Fruit fly (Drosophila melanogaster) whole organism, embryonic: Measurements from ENCODE around the gene mei-P22.

Experiments
- Ada2b ChIP-seq: fragments of 200-800 bp; sonication (Bioruptor generic); IDR thresholded peaks from 2 replicates; pipeline ENCODE4 v1.3.6; 2022; ENCODE audit warnings: missing biosample characterization, missing genetic modification characterization
- BtbVII ChIP-seq: fragments of 200-800 bp; sonication (Bioruptor generic); optimal IDR thresholded peaks from 3 replicates; lab custom pipeline; 2017; ENCODE audit warnings: missing biosample characterization, mild to moderate bottlenecking, missing genetic modification characterization
- CG1024 ChIP-seq: fragments of 200-800 bp; sonication (Bioruptor generic); IDR thresholded peaks from 2 replicates; pipeline ENCODE4 v1.3.6; 2022; ENCODE audit warnings: missing biosample characterization, missing genetic modification characterization
- CG10267 ChIP-seq: fragments of 200-800 bp; sonication (Bioruptor generic); optimal IDR thresholded peaks from 2 replicates; lab custom pipeline; 2018; ENCODE audit warnings: missing biosample characterization, mild to moderate bottlenecking, missing genetic modification characterization, moderate library complexity
- CG11398 ChIP-seq: fragments of 200-800 bp; sonication (Bioruptor generic); optimal IDR thresholded peaks from 2 replicates; lab custom pipeline; 2016; ENCODE audit warnings: missing biosample characterization, missing genetic modification characterization
- CG11504 ChIP-seq: fragments of 200-800 bp; sonication (Bioruptor generic); optimal IDR thresholded peaks from 3 replicates; lab custom pipeline; 2019; ENCODE audit warnings: missing biosample characterization, mild to moderate bottlenecking, missing genetic modification characterization, moderate library complexity
- CG12104 ChIP-seq: fragments of 200-800 bp; sonication (Bioruptor generic); optimal IDR thresholded peaks from 3 replicates; lab custom pipeline; 2016; ENCODE audit warnings: missing biosample characterization, missing genetic modification characterization
- CG15269 ChIP-seq: fragments of 200-800 bp; sonication (Bioruptor generic); optimal IDR thresholded peaks from 2 replicates; lab custom pipeline; 2018; ENCODE audit warnings: missing biosample characterization, mild to moderate bottlenecking, missing genetic modification characterization, moderate library complexity
- CG1602 ChIP-seq: fragments of 200-800 bp; sonication (Bioruptor generic); optimal IDR thresholded peaks from 3 replicates; lab custom pipeline; 2016; ENCODE audit warnings: missing biosample characterization, missing genetic modification characterization
- CG18476 ChIP-seq: fragments of 200-800 bp; sonication (Bioruptor generic); optimal IDR thresholded peaks from 2 replicates; lab custom pipeline; 2016; ENCODE audit warnings: missing biosample characterization, mild to moderate bottlenecking, missing genetic modification characterization
- CG33557 ChIP-seq: fragments of 200-800 bp; sonication (Bioruptor generic); optimal IDR thresholded peaks from 2 replicates; lab custom pipeline; 2019; ENCODE audit warnings: missing biosample characterization, mild to moderate bottlenecking, missing genetic modification characterization, moderate library complexity
- CG5180 ChIP-seq: fragments of 200-800 bp; sonication (Bioruptor generic); optimal IDR thresholded peaks from 3 replicates; lab custom pipeline; 2017; ENCODE audit warnings: missing biosample characterization, missing genetic modification characterization, mild to moderate bottlenecking, moderate library complexity, missing genetic modification reagents
- CG6254 ChIP-seq: fragments of 200-800 bp; sonication (Bioruptor generic); optimal IDR thresholded peaks from 3 replicates; lab custom pipeline; 2017; ENCODE audit warnings: mild to moderate bottlenecking, missing biosample characterization, missing genetic modification reagents, missing genetic modification characterization
- CG6854 ChIP-seq: fragments of 200-800 bp; sonication (Bioruptor generic); optimal IDR thresholded peaks from 3 replicates; lab custom pipeline; 2017; ENCODE audit warnings: missing biosample characterization, mild to moderate bottlenecking, missing genetic modification characterization
- CG7271 ChIP-seq: fragments of 200-800 bp; sonication (Bioruptor generic); optimal IDR thresholded peaks from 2 replicates; lab custom pipeline; 2018; ENCODE audit warnings: missing biosample characterization, mild to moderate bottlenecking, missing genetic modification characterization, moderate library complexity
- CG8765 ChIP-seq: fragments of 200-800 bp; sonication (Bioruptor generic); IDR thresholded peaks from 2 replicates; pipeline ENCODE4 v1.3.6; 2022; ENCODE audit warnings: missing biosample characterization, missing genetic modification characterization
- CG8944 ChIP-seq: fragments of 200-800 bp; sonication (Bioruptor generic); optimal IDR thresholded peaks from 3 replicates; lab custom pipeline; 2016; ENCODE audit warnings: missing biosample characterization, missing genetic modification characterization
- CG9876 ChIP-seq: fragments of 200-800 bp; sonication (Bioruptor generic); optimal IDR thresholded peaks from 2 replicates; lab custom pipeline; 2016; ENCODE audit warnings: missing biosample characterization, missing genetic modification characterization
- Dad ChIP-seq: fragments of 200-800 bp; sonication (Bioruptor generic); optimal IDR thresholded peaks from 3 replicates; lab custom pipeline; 2016; ENCODE audit warnings: missing biosample characterization, missing genetic modification characterization
- Dfd ChIP-seq, 2 experiments: fragments of >200 bp; optimal IDR thresholded peaks; 2 replicates each; lab custom pipeline; 2017; ENCODE audit warnings: missing biosample characterization in 2 of 2, missing genetic modification characterization in 2 of 2
- Dip3 ChIP-seq: fragments of 200-800 bp; sonication (Bioruptor generic); optimal IDR thresholded peaks from 3 replicates; lab custom pipeline; 2016; ENCODE audit warnings: missing biosample characterization, missing genetic modification characterization
- Ets97D ChIP-seq: fragments of 200-800 bp; sonication (Bioruptor generic); optimal IDR thresholded peaks from 3 replicates; lab custom pipeline; 2016; ENCODE audit warnings: missing biosample characterization, missing genetic modification characterization
- Fer3 ChIP-seq: fragments of 200-800 bp; sonication (Bioruptor generic); optimal IDR thresholded peaks from 2 replicates; lab custom pipeline; 2018; ENCODE audit warnings: missing biosample characterization, mild to moderate bottlenecking, missing genetic modification characterization, moderate library complexity
- Gsc ChIP-seq: fragments of 200-800 bp; sonication (Bioruptor generic); IDR thresholded peaks from 2 replicates; pipeline ENCODE4 v1.3.6; 2022; ENCODE audit warnings: missing biosample characterization, missing genetic modification characterization
- HLH3B ChIP-seq: fragments of 200-800 bp; sonication (Bioruptor generic); IDR thresholded peaks from 2 replicates; pipeline ENCODE4 v1.3.6; 2022; ENCODE audit warnings: missing biosample characterization, missing genetic modification characterization
- HLHmδ ChIP-seq: fragments of 200-800 bp; sonication (Bioruptor generic); optimal IDR thresholded peaks from 2 replicates; lab custom pipeline; 2018; ENCODE audit warnings: missing biosample characterization, mild to moderate bottlenecking, missing genetic modification characterization, moderate library complexity
- Hr78 ChIP-seq, 2 experiments: fragments of 200-800 bp in 1 of 2; fragments of >200 bp in 1 of 2; sonication (Bioruptor generic) in 1 of 2; optimal IDR thresholded peaks; 2 replicates each; lab custom pipeline; 2017 to 2019; ENCODE audit warnings: missing biosample characterization in 2 of 2, missing genetic modification characterization in 2 of 2, mild to moderate bottlenecking in 1 of 2, moderate library complexity in 1 of 2
- Jarid2 ChIP-seq: fragments of 200-800 bp; sonication (Bioruptor generic); optimal IDR thresholded peaks from 3 replicates; lab custom pipeline; 2017; ENCODE audit warnings: mild to moderate bottlenecking, missing biosample characterization, missing genetic modification reagents, missing genetic modification characterization
- MBD-R2 ChIP-seq: fragments of 200-800 bp; sonication (Bioruptor generic); IDR thresholded peaks from 2 replicates; pipeline ENCODE4 v1.3.6; 2022; ENCODE audit warnings: missing biosample characterization, missing genetic modification characterization
- MESR4 ChIP-seq: fragments of 200-800 bp; sonication (Bioruptor generic); optimal IDR thresholded peaks from 2 replicates; lab custom pipeline; 2018; ENCODE audit warnings: missing biosample characterization, mild to moderate bottlenecking, missing genetic modification characterization, moderate library complexity
- NfI ChIP-seq: fragments of 200-800 bp; sonication (Bioruptor generic); optimal IDR thresholded peaks from 3 replicates; lab custom pipeline; 2018; ENCODE audit warnings: missing biosample characterization, mild to moderate bottlenecking, missing genetic modification characterization, moderate library complexity
- Oaz ChIP-seq: fragments of 200-800 bp; sonication (Bioruptor generic); IDR thresholded peaks from 2 replicates; pipeline ENCODE4 v1.3.6; 2022; ENCODE audit warnings: missing biosample characterization, missing genetic modification characterization
- Rfx ChIP-seq: fragments of 200-800 bp; sonication (Bioruptor generic); IDR thresholded peaks from 2 replicates; pipeline ENCODE4 v1.3.6; 2022; ENCODE audit warnings: missing biosample characterization, missing genetic modification characterization
- Vsx1 ChIP-seq: fragments of 200-800 bp; sonication (Bioruptor generic); optimal IDR thresholded peaks from 2 replicates; lab custom pipeline; 2017; ENCODE audit warnings: missing biosample characterization, mild to moderate bottlenecking, missing genetic modification characterization, missing genetic modification reagents
- dmrt99B ChIP-seq: fragments of 200-800 bp; sonication (Bioruptor generic); optimal IDR thresholded peaks from 2 replicates; lab custom pipeline; 2018; ENCODE audit warnings: missing biosample characterization, mild to moderate bottlenecking, missing genetic modification characterization, moderate library complexity
- dysf ChIP-seq: fragments of 200-800 bp; sonication (Bioruptor generic); IDR thresholded peaks from 3 replicates; pipeline ENCODE4 v1.3.6; 2022; ENCODE audit warnings: missing biosample characterization, missing genetic modification characterization
- ham ChIP-seq: fragments of 200-800 bp; sonication (Bioruptor generic); IDR thresholded peaks from 2 replicates; pipeline ENCODE4 v1.3.6; 2022; ENCODE audit warnings: missing biosample characterization, missing genetic modification characterization
- jumu ChIP-seq: fragments of 200-800 bp; sonication (Bioruptor generic); optimal IDR thresholded peaks from 3 replicates; lab custom pipeline; 2016; ENCODE audit warnings: missing biosample characterization, missing genetic modification characterization
- klu ChIP-seq: fragments of 200-800 bp; sonication (Bioruptor generic); IDR thresholded peaks from 2 replicates; pipeline ENCODE4 v1.3.6; 2022; ENCODE audit warnings: missing biosample characterization, missing genetic modification characterization
- lilli ChIP-seq: fragments of 200-800 bp; sonication (Bioruptor generic); optimal IDR thresholded peaks from 3 replicates; lab custom pipeline; 2016; ENCODE audit warnings: missing biosample characterization, missing genetic modification characterization
- maf-S ChIP-seq: fragments of 200-800 bp; sonication (Bioruptor generic); optimal IDR thresholded peaks from 2 replicates; lab custom pipeline; 2016; ENCODE audit warnings: missing biosample characterization, missing genetic modification characterization
- nerfin-2 ChIP-seq: fragments of 200-800 bp; sonication (Bioruptor generic); IDR thresholded peaks from 2 replicates; pipeline ENCODE4 v1.3.6; 2022; ENCODE audit warnings: missing biosample characterization, missing genetic modification characterization; ENCODE audit not compliant: partially characterized antibody
- onecut ChIP-seq: fragments of 200-800 bp; sonication (Bioruptor generic); IDR thresholded peaks from 2 replicates; pipeline ENCODE4 v1.3.6; 2022; ENCODE audit warnings: missing biosample characterization, missing genetic modification characterization
- phol ChIP-seq: fragments of 200-800 bp; sonication (Bioruptor generic); optimal IDR thresholded peaks from 3 replicates; lab custom pipeline; 2018; ENCODE audit warnings: missing biosample characterization, mild to moderate bottlenecking, missing genetic modification characterization, moderate library complexity
- pita ChIP-seq: fragments of 200-800 bp; sonication (Bioruptor generic); optimal IDR thresholded peaks from 2 replicates; lab custom pipeline; 2017; ENCODE audit warnings: missing biosample characterization, mild to moderate bottlenecking, missing genetic modification characterization
- sc ChIP-seq, 3 experiments: fragments of >200 bp in 2 of 3; fragments of 200-800 bp in 1 of 3; sonication (Bioruptor generic) in 1 of 3; optimal IDR thresholded peaks; 2 replicates in 2 of 3; 3 replicates in 1 of 3; lab custom pipeline; 2017; ENCODE audit warnings: mild to moderate bottlenecking in 1 of 3, missing biosample characterization in 1 of 3, missing genetic modification characterization in 1 of 3, missing genetic modification reagents in 1 of 3
- sens-2 ChIP-seq: fragments of 200-800 bp; sonication (Bioruptor generic); IDR thresholded peaks from 2 replicates; pipeline ENCODE4 v1.3.6; 2022; ENCODE audit warnings: missing biosample characterization, missing genetic modification characterization
- slp2 ChIP-seq: fragments of 200-800 bp; sonication (Bioruptor generic); optimal IDR thresholded peaks from 2 replicates; lab custom pipeline; 2016; ENCODE audit warnings: missing biosample characterization, missing genetic modification characterization
- tap ChIP-seq: fragments of 200-800 bp; optimal IDR thresholded peaks from 3 replicates; lab custom pipeline; 2019; ENCODE audit warnings: missing biosample characterization, mild to moderate bottlenecking, missing genetic modification characterization, moderate library complexity
- tin ChIP-seq: fragments of 200-800 bp; sonication (Bioruptor generic); optimal IDR thresholded peaks from 3 replicates; lab custom pipeline; 2016; ENCODE audit warnings: missing biosample characterization, missing genetic modification characterization
- trem ChIP-seq: fragments of 200-800 bp; optimal IDR thresholded peaks from 3 replicates; lab custom pipeline; 2019; ENCODE audit warnings: missing biosample characterization, mild to moderate bottlenecking, missing genetic modification characterization, moderate library complexity

mei-P22 gene

dm6 chr3L:7262471-7262870, 18.3 kb downstream of the mei-P22 start (continued):
- TF ChIP-seq CG5180 (no peak), BtbVII (GFP tag; lab: Kevin White, UChicago) (no peak), sens-2 (GFP tag; lab: Robert Waterston, UW) (no peak), CG7271 (tag; lab: Kevin White, UChicago) (no peak), MESR4 (no peak), CG10267 (tag; lab: Kevin White, UChicago) (no peak), slp2 (GFP tag; lab: Kevin White, UChicago) (no peak), klu (GFP tag; lab: Robert Waterston, UW) (no peak), Dfd (GFP tag; optimal IDR thresholded peaks at IDR 0.05; lab: Kevin White, UChicago) (no peak), CG18476 (GFP tag; lab: Kevin White, UChicago) (no peak), CG15269 (peak; percentile 18), CG8944 (GFP tag; lab: Kevin White, UChicago) (no peak), ham (no peak), dysf (GFP tag; lab: Robert Waterston, UW) (peak; percentile 51; the same call in 2 of the 3 replicates), onecut (GFP tag; lab: Robert Waterston, UW) (no peak), Vsx1 (GFP tag; lab: Kevin White, UChicago) (no peak), CG6854 (GFP tag; lab: Kevin White, UChicago) (no peak), Oaz (GFP tag; lab: Robert Waterston, UW) (no peak), CG1602 (no peak), sc (optimal IDR thresholded peaks at IDR 0.05; lab: Kevin White, UChicago) (no peak), sc (GFP tag; optimal IDR thresholded peaks at IDR 0.05; lab: Kevin White, UChicago) (no peak), Ets97D (GFP tag; lab: Kevin White, UChicago) (no peak), CG6254 (GFP tag; lab: Kevin White, UChicago) (no peak), dmrt99B (tag; lab: Kevin White, UChicago) (peak; percentile 74), CG12104 (GFP tag; lab: Kevin White, UChicago) (no peak), Jarid2 (GFP tag; lab: Kevin White, UChicago) (no peak), tin (no peak), Gsc (GFP tag; lab: Robert Waterston, UW) (no peak), Dad (no peak), CG1024 (GFP tag; lab: Robert Waterston, UW) (no peak), CG11504 (tag; lab: Kevin White, UChicago) (peak; percentile 74), HLH3B (GFP tag; lab: Robert Waterston, UW) (0 out of 2 replicates have a peak, but pooled peaks have one; percentile 7), MBD-R2 (GFP tag; lab: Robert Waterston, UW) (no peak), jumu (GFP tag; lab: Kevin White, UChicago) (no peak), Fer3 (tag; lab: Kevin White, UChicago) (no peak), Hr78 (GFP tag; optimal IDR thresholded peaks at IDR 0.05; lab: Kevin White, UChicago) (no peak), CG8765 (GFP tag; lab: Robert Waterston, UW) (no peak), trem (tag; lab: Kevin White, UChicago) (no peak), CG9876 (no peak), Ada2b (GFP tag; lab: Robert Waterston, UW) (peak; percentile 25; the same call in 1 of the 2 replicates), Rfx (GFP tag; lab: Robert Waterston, UW) (no peak), HLHmδ (no peak), pita (GFP tag; lab: Kevin White, UChicago) (no peak), Dip3 (GFP tag; lab: Kevin White, UChicago) (no peak), nerfin-2 (GFP tag; lab: Robert Waterston, UW) (no peak), maf-S (no peak), CG33557 (GFP tag; lab: Kevin White, UChicago) (no peak), lilli (GFP tag; lab: Kevin White, UChicago) (no peak), NfI (GFP tag; lab: Kevin White, UChicago) (no peak), CG11398 (no peak), phol (tag; lab: Kevin White, UChicago) (peak; percentile 50), tap (tag; lab: Kevin White, UChicago) (no peak)
